Worm (Caenorhabditis elegans): ENCODE data around the gene W07A12.4.

Gene W07A12.4

DNA sequence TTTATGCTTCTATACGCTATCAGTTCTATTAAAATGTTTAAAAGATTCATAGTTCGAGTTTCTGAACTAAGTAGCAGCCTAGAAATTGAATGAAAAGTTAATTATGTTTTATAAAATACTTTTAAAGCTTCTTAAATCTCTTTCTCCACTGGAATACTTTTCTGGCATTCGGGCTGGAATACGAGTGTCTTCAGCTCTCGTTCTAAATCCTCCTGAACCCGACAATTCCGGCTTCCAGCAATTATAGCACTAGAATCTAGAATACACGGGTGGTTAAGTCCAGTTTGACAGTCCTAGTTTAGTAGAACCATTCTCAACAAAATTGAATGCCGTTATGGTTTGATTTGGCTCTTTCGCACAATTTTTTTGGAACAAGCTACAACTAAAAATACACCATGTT, 13.7 kb upstream of the W07A12.4 start:
- TF ChIP-seq odd-2 (tag; optimal IDR thresholded peaks at IDR 0.05) (no peak), unc-86 (tag; optimal IDR thresholded peaks at IDR 0.05) (no peak), Y22D7AL.16 (tag; optimal IDR thresholded peaks at IDR 0.05) (no peak), ceh-30 (tag; optimal IDR thresholded peaks at IDR 0.05) (no peak), nfya-1 (tag; optimal IDR thresholded peaks at IDR 0.05) (no peak), tbx-7 (tag; optimal IDR thresholded peaks at IDR 0.05) (no peak), pqm-1 (tag; optimal IDR thresholded peaks at IDR 0.05) (no peak), ceh-9 (tag; optimal IDR thresholded peaks at IDR 0.05) (no peak), pha-2 (tag; optimal IDR thresholded peaks at IDR 0.05) (no peak), nhr-232 (tag; optimal IDR thresholded peaks at IDR 0.05) (no peak), C38D4.7 (GFP tag; optimal IDR thresholded peaks at IDR 0.05) (no peak), pros-1 (tag; optimal IDR thresholded peaks at IDR 0.05) (no peak), hlh-6 (tag; optimal IDR thresholded peaks at IDR 0.05) (no peak), zip-5 (tag; optimal IDR thresholded peaks at IDR 0.05) (no peak), ceh-19 (GFP tag; optimal IDR thresholded peaks at IDR 0.05) (no peak), tbx-2 (tag; optimal IDR thresholded peaks at IDR 0.05) (no peak), ceh-34 (tag; optimal IDR thresholded peaks at IDR 0.05) (no peak), unc-3 (GFP tag; conservative IDR thresholded peaks at IDR 0.05) (no peak), unc-3 (tag; optimal IDR thresholded peaks at IDR 0.05) (no peak)

DNA sequence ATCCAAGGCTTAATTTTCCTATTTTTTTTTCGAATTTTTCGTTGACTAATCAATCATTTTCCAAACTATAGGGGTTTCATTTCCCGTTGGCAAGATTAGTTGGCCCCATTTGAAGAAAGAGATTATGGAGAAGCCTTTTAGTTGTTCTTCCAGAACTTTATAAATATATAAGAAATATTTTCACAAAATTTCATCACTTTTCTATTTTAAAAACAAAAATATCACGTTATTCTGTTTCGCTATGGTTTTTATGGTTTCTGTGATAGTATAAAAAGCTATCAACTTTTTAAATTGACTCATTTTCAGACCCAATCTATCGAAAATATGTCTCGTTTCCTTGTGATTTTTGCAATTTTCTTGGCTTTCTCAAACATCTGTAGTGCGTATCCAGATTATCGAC, 10.2 kb upstream of the W07A12.4 start, which contains the start of gene nlp-78:
TSS of gene nlp-78 (plus strand) at position 301 of the 400 bp plus-strand sequence.
- TF ChIP-seq ahr-1 (tag; optimal IDR thresholded peaks at IDR 0.05) (no peak), K02D7.2 (tag; optimal IDR thresholded peaks at IDR 0.05) (no peak), ttx-3 (tag; optimal IDR thresholded peaks at IDR 0.05) (no peak), C08G9.2 (tag; optimal IDR thresholded peaks at IDR 0.05) (no peak), ceh-45 (GFP tag; IDR thresholded peaks at IDR 0.05) (no peak), pha-2 (tag; optimal IDR thresholded peaks at IDR 0.05) (no peak), ama-1 (optimal IDR thresholded peaks at IDR 0.05) (no peak), ets-4 (tag; optimal IDR thresholded peaks at IDR 0.05) (no peak), rnt-1 (tag; optimal IDR thresholded peaks at IDR 0.05) (no peak)

DNA sequence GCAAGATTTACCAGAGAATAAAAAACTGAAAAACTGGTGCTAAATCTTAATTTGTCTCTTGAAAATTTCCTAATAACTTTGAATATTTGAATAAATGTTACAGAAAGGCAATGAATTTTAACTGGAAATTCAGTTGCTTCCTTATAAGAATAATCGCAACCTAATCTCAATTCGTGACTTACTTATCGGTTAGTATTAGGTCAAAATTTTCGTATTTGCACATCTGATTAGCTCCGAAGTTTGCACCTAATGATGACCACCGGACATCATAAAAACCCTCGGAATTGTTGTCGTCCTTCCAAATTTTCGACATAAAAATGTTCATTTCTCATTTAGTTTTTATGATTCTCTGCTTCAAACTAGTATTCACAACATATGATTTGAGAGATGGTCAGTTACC, 8.3 kb upstream of the W07A12.4 start, which contains the start of gene C16D2.3:
TSS of gene C16D2.3 (plus strand) at position 301 of the 400 bp plus-strand sequence.
- TF ChIP-seq hlh-6 (tag; optimal IDR thresholded peaks at IDR 0.05), result no peak
- TF ChIP-seq unc-3 (GFP tag; conservative IDR thresholded peaks at IDR 0.05), result no peak
- no peak for TF ChIP-seq unc-3 (tag; optimal IDR thresholded peaks at IDR 0.05)
- no peak for TF ChIP-seq mec-3 (tag; optimal IDR thresholded peaks at IDR 0.05; ENCODE audit: borderline replicate concordance)

DNA sequence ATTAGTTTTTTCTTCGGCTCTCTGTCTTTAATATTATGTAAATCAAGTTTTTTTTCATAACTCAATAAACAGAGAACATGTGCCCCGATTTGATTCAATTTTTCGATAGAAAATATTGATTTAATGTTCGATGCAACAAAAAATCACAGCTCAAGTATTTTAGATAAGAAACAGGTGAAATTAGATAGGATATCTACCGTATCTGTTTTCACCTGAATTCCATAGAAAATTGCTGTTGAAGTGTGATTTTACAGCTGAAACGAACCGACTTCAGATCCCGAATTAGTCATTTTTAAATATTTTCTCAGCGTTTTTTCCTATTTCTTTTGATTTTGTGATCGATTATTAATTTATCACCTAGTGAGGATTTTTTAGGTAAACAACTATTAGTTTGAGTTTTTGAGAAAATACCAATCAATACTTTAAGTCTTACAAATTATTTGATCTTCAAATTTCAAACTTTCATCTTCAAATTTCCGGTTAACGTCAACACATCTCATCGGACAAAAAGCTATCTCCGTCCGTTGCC, 6.8 kb upstream of the W07A12.4 start, which contains the start of gene Y9C2UA.1:
TSS of gene Y9C2UA.1 (plus strand) at position 479 of the 529 bp plus-strand sequence.
- TF ChIP-seq unc-42 (tag; optimal IDR thresholded peaks at IDR 0.05) (no peak), ceh-18 (tag; optimal IDR thresholded peaks at IDR 0.05) (no peak), hlh-15 (tag; optimal IDR thresholded peaks at IDR 0.05) (no peak), npax-4 (tag; optimal IDR thresholded peaks at IDR 0.05) (no peak), hlh-6 (tag; optimal IDR thresholded peaks at IDR 0.05) (no peak), ceh-45 (GFP tag; IDR thresholded peaks at IDR 0.05) (no peak)

DNA sequence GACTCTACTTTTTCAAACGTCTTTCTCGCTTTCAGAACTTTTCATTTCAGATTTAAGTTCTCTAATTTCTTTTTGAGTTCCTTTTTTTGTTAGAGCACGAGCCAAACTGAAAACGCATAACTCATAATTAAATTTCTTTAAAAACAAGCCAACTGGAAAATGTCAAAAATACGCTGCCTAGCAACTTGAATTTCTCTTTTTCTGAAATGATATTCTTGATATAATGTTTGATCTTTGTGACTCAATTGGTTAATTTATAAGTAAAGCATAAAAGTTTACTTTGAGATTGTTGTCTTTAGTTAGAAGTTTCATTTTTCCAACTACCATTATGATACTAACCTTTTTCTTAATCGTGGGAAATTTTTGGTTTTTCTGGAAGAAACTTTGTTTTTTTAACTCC, 5.0 kb upstream of the W07A12.4 start:
- TF ChIP-seq fkh-10 (GFP tag; optimal IDR thresholded peaks at IDR 0.05), result no peak
- no peak for TF ChIP-seq ceh-2 (tag; optimal IDR thresholded peaks at IDR 0.05)
- no peak for TF ChIP-seq ceh-19 (GFP tag; optimal IDR thresholded peaks at IDR 0.05)
- no peak for TF ChIP-seq ceh-6 (GFP tag; optimal IDR thresholded peaks at IDR 0.05)
- TF ChIP-seq sox-2 (GFP tag; IDR thresholded peaks at IDR 0.05), result no peak
- no peak for TF ChIP-seq pax-1 (tag; optimal IDR thresholded peaks at IDR 0.05)
- no peak for TF ChIP-seq ceh-31 (tag; optimal IDR thresholded peaks at IDR 0.05)
- TF ChIP-seq ets-4 (tag; optimal IDR thresholded peaks at IDR 0.05), result no peak
- TF ChIP-seq nhr-232 (tag; optimal IDR thresholded peaks at IDR 0.05), result no peak
- TF ChIP-seq C38D4.7 (GFP tag; optimal IDR thresholded peaks at IDR 0.05), result no peak
- TF ChIP-seq unc-42 (tag; optimal IDR thresholded peaks at IDR 0.05), result no peak
- TF ChIP-seq madf-2 (tag; optimal IDR thresholded peaks at IDR 0.05), result no peak
- TF ChIP-seq K09A11.1 (tag; optimal IDR thresholded peaks at IDR 0.05; ENCODE audit: insufficient read depth), result no peak
- no peak for TF ChIP-seq T23F11.4 (GFP tag; optimal IDR thresholded peaks at IDR 0.05)
- TF ChIP-seq odd-2 (tag; optimal IDR thresholded peaks at IDR 0.05), result no peak
- TF ChIP-seq zip-5 (tag; optimal IDR thresholded peaks at IDR 0.05), result no peak
